Worm (Caenorhabditis elegans): Measurements from ENCODE around the gene Y69H2.10.

Gene Y69H2.10

DNA sequence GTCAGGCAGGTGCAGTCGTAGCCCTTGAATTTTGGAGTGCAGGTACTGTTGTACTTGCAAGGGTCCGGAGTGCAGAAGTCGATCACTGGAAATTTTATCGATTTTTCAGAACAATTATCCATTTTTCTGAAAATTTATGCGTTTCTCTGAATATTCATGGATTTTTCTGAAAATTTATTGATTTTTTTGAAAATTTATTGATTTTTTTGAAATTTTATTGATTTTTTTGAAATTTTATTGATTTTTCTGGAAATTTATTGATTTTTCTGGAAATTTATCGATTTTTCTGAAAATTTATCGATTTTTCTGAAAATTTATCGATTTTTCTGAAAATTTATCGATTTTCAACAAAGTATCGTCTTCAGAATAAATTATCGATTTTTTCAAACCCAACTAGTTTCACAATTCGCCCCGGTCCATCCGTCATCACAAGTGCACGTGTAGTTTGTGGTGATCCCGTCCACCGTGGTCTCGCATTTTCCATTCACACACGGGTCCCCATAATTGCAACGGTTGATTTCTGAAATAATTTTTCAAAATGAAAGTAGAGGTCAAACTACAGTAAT lies 38.1 kb upstream of the Y69H2.10 start:
- TF ChIP-seq zfh-2 (GFP tag; conservative IDR thresholded peaks at IDR 0.05) (no peak), nfya-2 (GFP tag; IDR thresholded peaks at IDR 0.05) (no peak), mcd-1 (GFP tag; IDR thresholded peaks at IDR 0.05) (no peak), repo-1 (tag; optimal IDR thresholded peaks at IDR 0.05) (no peak), let-607 (tag; optimal IDR thresholded peaks at IDR 0.05) (no peak)

- no peak for TF ChIP-seq F33H1.4 (GFP tag; IDR thresholded peaks at IDR 0.05)
- no peak for TF ChIP-seq hsf-1 (GFP tag; IDR thresholded peaks at IDR 0.05)
- no peak for TF ChIP-seq sptf-2 (GFP tag; optimal IDR thresholded peaks at IDR 0.05)
- no peak for TF ChIP-seq snpc-4 (GFP tag; optimal IDR thresholded peaks at IDR 0.05)
- TF ChIP-seq snpc-4 (tag; optimal IDR thresholded peaks at IDR 0.05), result no peak
Observed at ce11 chrV:18636248-18636647, 33.9 kb upstream of the Y69H2.10 start, which contains the start of gene egas-3. egas-3 (minus strand) TSS chrV:18636348.

- TF ChIP-seq ceh-40 (GFP tag; IDR thresholded peaks at IDR 0.05) (0 out of 2 replicates have a peak, but pooled peaks have one; percentile 2), aptf-3 (GFP tag; IDR thresholded peaks at IDR 0.05) (no peak), hlh-26 (GFP tag; conservative IDR thresholded peaks at IDR 0.05) (no peak), bed-2 (GFP tag; IDR thresholded peaks at IDR 0.05) (no peak), Y56A3A.18 (GFP tag; IDR thresholded peaks at IDR 0.05) (peak; percentile 21; the same call in 1 of the 2 replicates), C17E4.6 (GFP tag; IDR thresholded peaks at IDR 0.05) (no peak), rpc-1 (optimal IDR thresholded peaks at IDR 0.05) (peak; percentile 4), rpc-1 (tag; optimal IDR thresholded peaks at IDR 0.05) (no peak), ama-1 (optimal IDR thresholded peaks at IDR 0.05) (peak; percentile 55), ama-1 (GFP tag; optimal IDR thresholded peaks at IDR 0.05) (no peak), hlh-12 (tag; optimal IDR thresholded peaks at IDR 0.05) (no peak), attf-3 (GFP tag; conservative IDR thresholded peaks at IDR 0.05) (no peak)
Observed at ce11 chrV:18637544-18638366, 32.4 kb upstream of the Y69H2.10 start.

- TF ChIP-seq dox-1 (GFP tag; IDR thresholded peaks at IDR 0.05) (no peak), lin-40 (tag; optimal IDR thresholded peaks at IDR 0.05) (peak; percentile 63), lin-26 (GFP tag; IDR thresholded peaks at IDR 0.05) (peak; percentile 90), nfyb-1 (GFP tag; IDR thresholded peaks at IDR 0.05) (0 out of 2 replicates have a peak, but pooled peaks have one; percentile 8), die-1 (tag; optimal IDR thresholded peaks at IDR 0.05) (no peak), F57A8.1 (GFP tag; optimal IDR thresholded peaks at IDR 0.05) (no peak), K12H6.12 (tag; optimal IDR thresholded peaks at IDR 0.05) (peak; percentile 31), hsf-1 (GFP tag; IDR thresholded peaks at IDR 0.05) (no peak), B0336.3 (GFP tag; IDR thresholded peaks at IDR 0.05) (no peak), nhr-27 (tag; optimal IDR thresholded peaks at IDR 0.05) (no peak), ztf-26 (tag; optimal IDR thresholded peaks at IDR 0.05) (peak; percentile 54), ama-1 (optimal IDR thresholded peaks at IDR 0.05) (peak; percentile 74), ama-1 (GFP tag; optimal IDR thresholded peaks at IDR 0.05) (no peak), F39B2.1 (GFP tag; IDR thresholded peaks at IDR 0.05) (no peak), madf-3 (GFP tag; IDR thresholded peaks at IDR 0.05) (no peak), ztf-18 (tag; optimal IDR thresholded peaks at IDR 0.05) (no peak), zim-3 (tag; optimal IDR thresholded peaks at IDR 0.05) (peak; percentile 67), ztf-25 (GFP tag; IDR thresholded peaks at IDR 0.05) (no peak), egl-18 (GFP tag; IDR thresholded peaks at IDR 0.05) (no peak), cebp-1 (GFP tag; IDR thresholded peaks at IDR 0.05) (no peak), cebp-1 (tag; optimal IDR thresholded peaks at IDR 0.05) (no peak), Y53G8AR.9 (GFP tag; conservative IDR thresholded peaks at IDR 0.05) (peak; percentile 58; the same call in 1 of the 2 replicates), atf-7 (tag; optimal IDR thresholded peaks at IDR 0.05) (no peak), fkh-3 (tag; optimal IDR thresholded peaks at IDR 0.05) (no peak), madf-10 (tag; optimal IDR thresholded peaks at IDR 0.05) (no peak)
Observed at ce11 chrV:18638367-18638873, 31.7 kb upstream of the Y69H2.10 start, which contains the start of gene col-42. col-42 (plus strand) TSS chrV:18638484.

All from whole organism, young adult.